Fruit fly (Drosophila melanogaster): ENCODE data around the gene X11Lbeta.
"Not testable (repeated sequence)": the region's sequence is repeated elsewhere in the genome, so short reads cannot be mapped to it uniquely, and the experiment has no call there.

Gene X11Lbeta

DNA sequence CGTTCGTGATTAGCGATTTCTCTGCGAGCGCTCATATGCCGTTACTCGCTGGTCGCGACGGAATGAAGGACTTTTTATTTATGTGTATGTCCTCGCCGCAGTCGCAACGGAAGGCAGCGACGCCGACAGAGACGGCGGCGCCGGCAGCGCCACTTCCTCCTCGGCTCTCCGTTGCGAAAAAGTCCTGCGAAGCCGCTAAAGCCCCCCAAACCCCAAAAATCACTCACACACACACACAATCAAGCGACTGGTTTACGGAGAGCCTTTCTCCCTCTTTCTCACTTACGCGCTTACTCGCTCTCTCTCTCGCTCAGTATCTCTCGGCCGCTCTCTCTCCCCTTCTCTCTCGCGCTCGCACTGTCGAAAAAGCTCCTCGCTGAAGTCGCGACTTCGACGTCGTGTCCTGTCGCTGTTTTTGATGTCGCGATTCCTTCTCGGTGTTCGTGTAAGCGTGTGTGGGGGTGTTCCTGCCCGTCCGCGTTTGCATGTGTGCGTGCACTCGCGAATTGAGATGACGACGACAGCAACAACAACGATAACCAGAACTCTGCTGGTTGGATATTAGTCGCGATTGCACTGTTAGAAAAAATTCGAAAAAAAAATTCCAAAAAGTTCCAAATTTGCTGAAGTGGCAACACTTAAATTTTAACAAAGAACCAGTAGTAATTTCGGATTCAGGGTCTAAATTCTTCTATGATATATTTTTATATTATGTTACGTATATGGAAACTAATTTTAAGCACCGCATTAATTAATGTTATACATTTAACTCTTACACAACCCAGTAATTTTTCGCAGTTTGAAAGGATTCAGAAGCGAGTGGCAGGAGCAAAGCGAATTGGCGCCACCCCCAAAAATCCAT lies 7.2 kb upstream of the X11Lbeta start, which contains the start of gene CG43347:
CG43347 (minus strand) TSS at position 47 of the 862 bp plus-strand sequence.
- no peak for TF ChIP-seq CG32264 (GFP tag; optimal IDR thresholded peaks at IDR 0.05)
- TF ChIP-seq foxo (GFP tag; optimal IDR thresholded peaks at IDR 0.05): peak in 1 of 2 experiments; percentile 40
- no peak for TF ChIP-seq CrebA (GFP tag; optimal IDR thresholded peaks at IDR 0.05; ENCODE audit: borderline replicate concordance)
- TF ChIP-seq Myc (optimal IDR thresholded peaks at IDR 0.05): no peak
- TF ChIP-seq dmrt93B (GFP tag; optimal IDR thresholded peaks at IDR 0.05): peak; percentile 20
- peak; percentile 54 for TF ChIP-seq Sp1 (GFP tag; optimal IDR thresholded peaks at IDR 0.05)
- no peak for TF ChIP-seq N (GFP tag; optimal IDR thresholded peaks at IDR 0.05)
- TF ChIP-seq rgr (GFP tag; optimal IDR thresholded peaks at IDR 0.05): peak; percentile 12
- TF ChIP-seq Dif (GFP tag; optimal IDR thresholded peaks at IDR 0.05; ENCODE audit: partially characterized antibody): peak; percentile 18
- peak; percentile 19 for TF ChIP-seq h (GFP tag; optimal IDR thresholded peaks at IDR 0.05)
- peak; percentile 23 for TF ChIP-seq ey (GFP tag; optimal IDR thresholded peaks at IDR 0.05)
- peak; percentile 31 for TF ChIP-seq fru (GFP tag; optimal IDR thresholded peaks at IDR 0.05)
- peak; percentile 10 for TF ChIP-seq psq (GFP tag; optimal IDR thresholded peaks at IDR 0.05)
- TF ChIP-seq HLH106 (tag; optimal IDR thresholded peaks at IDR 0.05): peak; percentile 45
- TF ChIP-seq tai (GFP tag; optimal IDR thresholded peaks at IDR 0.05): no peak
- TF ChIP-seq GATAd (GFP tag; optimal IDR thresholded peaks at IDR 0.05): no peak

DNA sequence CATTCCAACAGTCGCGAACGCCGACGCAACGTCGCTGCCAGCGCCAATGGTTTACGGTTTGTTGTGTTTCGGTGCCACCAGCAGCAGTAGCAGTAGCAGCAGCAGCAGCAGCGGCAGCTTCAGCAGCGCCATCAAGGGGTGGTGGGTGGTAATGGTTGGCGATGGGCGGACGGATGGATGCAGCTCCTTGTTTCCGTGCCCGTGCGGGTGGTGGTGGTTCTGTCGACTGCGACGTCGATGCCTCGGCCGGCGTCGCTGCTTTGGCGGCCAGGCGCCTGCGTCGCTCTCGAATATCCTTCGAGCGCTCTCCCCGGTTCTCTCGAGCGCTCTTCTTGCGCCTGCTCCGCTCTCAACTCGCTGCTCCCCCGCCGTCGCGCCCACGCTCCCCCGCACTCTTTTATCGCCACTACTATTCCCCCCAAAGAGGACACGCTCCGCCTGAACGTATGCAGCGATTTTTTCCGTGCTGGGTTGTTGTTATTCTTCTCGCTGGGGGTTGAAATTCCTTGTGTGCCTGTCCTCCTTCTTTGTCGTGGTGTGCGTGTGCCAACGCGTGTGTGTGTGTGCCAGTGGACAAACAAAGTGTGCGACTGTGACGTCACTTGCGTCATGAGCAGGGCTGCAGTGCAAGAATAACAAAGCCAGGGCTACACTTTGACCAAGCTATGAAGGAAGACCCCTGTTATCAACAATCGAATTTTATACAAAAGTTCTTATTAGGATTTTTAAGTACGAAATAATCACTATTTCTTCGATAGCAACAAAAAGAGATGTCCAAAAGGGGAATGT lies 6.1 kb upstream of the X11Lbeta start:
- TF ChIP-seq Dif (GFP tag; optimal IDR thresholded peaks at IDR 0.05; ENCODE audit: partially characterized antibody) (no peak), OdsH (GFP tag; optimal IDR thresholded peaks at IDR 0.05) (no peak), Mio (GFP tag; optimal IDR thresholded peaks at IDR 0.05) (no peak), dsf (GFP tag; optimal IDR thresholded peaks at IDR 0.05; ENCODE audit: borderline replicate concordance) (no peak), rgr (GFP tag; optimal IDR thresholded peaks at IDR 0.05) (no peak), Dfd (GFP tag; optimal IDR thresholded peaks at IDR 0.05) (no peak), lola (GFP tag; optimal IDR thresholded peaks at IDR 0.05) (no peak)

DNA sequence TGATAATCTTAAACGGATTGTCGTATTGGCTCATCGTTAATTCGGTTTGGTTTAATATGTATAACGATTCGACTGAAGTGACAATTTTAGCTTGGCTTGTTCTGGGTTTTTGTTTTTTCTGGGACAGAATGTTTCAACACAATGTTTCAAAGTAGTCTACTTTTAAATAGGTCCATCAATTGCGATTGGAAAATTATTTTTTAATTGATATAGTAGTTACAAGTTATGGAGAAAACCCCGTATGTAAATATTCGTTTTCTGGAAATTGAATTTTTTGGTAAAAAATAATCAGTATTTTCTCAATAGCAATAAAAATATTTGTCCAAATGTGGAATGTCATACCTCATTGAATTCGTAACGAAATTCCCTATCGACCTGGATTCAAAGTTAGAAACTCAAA lies 4.4 kb upstream of the X11Lbeta start, which contains the start of gene Rab9Db:
Rab9Db (minus strand) TSS at position 101 of the 400 bp plus-strand sequence.
- not testable (repeated sequence) for TF ChIP-seq sage (GFP tag; optimal IDR thresholded peaks at IDR 0.05); Hr83 (GFP tag; optimal IDR thresholded peaks at IDR 0.05; ENCODE audit: poor library complexity, severe bottlenecking); Jra (GFP tag; optimal IDR thresholded peaks at IDR 0.05)

DNA sequence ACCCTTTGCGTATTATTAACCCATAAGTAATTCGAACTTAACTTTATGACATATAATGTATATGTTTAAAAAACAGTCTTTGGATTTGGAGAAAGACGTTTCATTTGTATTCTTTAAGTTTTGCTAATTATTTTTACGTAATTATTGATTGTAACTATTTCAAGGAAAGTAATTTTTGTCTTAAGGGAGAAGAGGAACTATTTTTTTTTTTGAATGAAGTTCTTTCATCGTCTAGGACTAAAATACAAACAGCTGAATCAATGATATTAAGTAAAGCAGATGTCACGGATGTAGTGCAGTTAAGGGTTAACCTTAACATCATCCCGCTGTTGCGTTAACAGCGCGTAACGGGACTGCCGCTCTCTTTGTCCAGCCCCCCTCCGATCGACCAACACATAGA lies 1.3 kb downstream of the X11Lbeta start:
- TF ChIP-seq pan (optimal IDR thresholded peaks at IDR 0.05): no peak
- peak; percentile 18 for TF ChIP-seq HLH106 (tag; optimal IDR thresholded peaks at IDR 0.05)
- TF ChIP-seq jim (GFP tag; optimal IDR thresholded peaks at IDR 0.05): no peak
- TF ChIP-seq Hr78 (GFP tag; optimal IDR thresholded peaks at IDR 0.05): no peak
- TF ChIP-seq Abd-B (GFP tag; optimal IDR thresholded peaks at IDR 0.05): no peak
- TF ChIP-seq Dif (GFP tag; optimal IDR thresholded peaks at IDR 0.05; ENCODE audit: partially characterized antibody): no peak
- TF ChIP-seq psq (GFP tag; optimal IDR thresholded peaks at IDR 0.05): peak; percentile 36
- peak; percentile 38 for TF ChIP-seq OdsH (GFP tag; optimal IDR thresholded peaks at IDR 0.05)
- TF ChIP-seq Jra (GFP tag; optimal IDR thresholded peaks at IDR 0.05): no peak
- TF ChIP-seq Hnf4 (GFP tag; optimal IDR thresholded peaks at IDR 0.05): no peak
- peak; percentile 35 for TF ChIP-seq Sp1 (GFP tag; optimal IDR thresholded peaks at IDR 0.05)
- TF ChIP-seq sv (GFP tag; optimal IDR thresholded peaks at IDR 0.05): no peak
- no peak for TF ChIP-seq dsf (GFP tag; optimal IDR thresholded peaks at IDR 0.05; ENCODE audit: borderline replicate concordance)
- peak; percentile 12 for TF ChIP-seq dmrt93B (GFP tag; optimal IDR thresholded peaks at IDR 0.05)
- no peak for TF ChIP-seq CG9705 (GFP tag; optimal IDR thresholded peaks at IDR 0.05)
- TF ChIP-seq dl (GFP tag; optimal IDR thresholded peaks at IDR 0.05; ENCODE audit: insufficient read depth in 1 of 2, partially characterized antibody in 2 of 2): no peak
- TF ChIP-seq GATAd (GFP tag; optimal IDR thresholded peaks at IDR 0.05): no peak
- peak; percentile 45 for TF ChIP-seq ey (GFP tag; optimal IDR thresholded peaks at IDR 0.05)
- TF ChIP-seq Vsx2 (GFP tag; optimal IDR thresholded peaks at IDR 0.05; ENCODE audit: partially characterized antibody): no peak
- no peak for TF ChIP-seq Myc (optimal IDR thresholded peaks at IDR 0.05)
- TF ChIP-seq Rel (GFP tag; optimal IDR thresholded peaks at IDR 0.05): no peak
- TF ChIP-seq Rel (tag; optimal IDR thresholded peaks at IDR 0.05): no peak
- TF ChIP-seq lola (GFP tag; optimal IDR thresholded peaks at IDR 0.05): no peak
- TF ChIP-seq N (GFP tag; optimal IDR thresholded peaks at IDR 0.05): no peak
- TF ChIP-seq rgr (GFP tag; optimal IDR thresholded peaks at IDR 0.05): peak; percentile 27
- peak; percentile 24 for TF ChIP-seq br (GFP tag; optimal IDR thresholded peaks at IDR 0.05)
- peak; percentile 61 for TF ChIP-seq fru (GFP tag; optimal IDR thresholded peaks at IDR 0.05)
- no peak for TF ChIP-seq Hr83 (GFP tag; optimal IDR thresholded peaks at IDR 0.05; ENCODE audit: poor library complexity, severe bottlenecking)
- peak in 1 of 2 experiments; percentile 62 for TF ChIP-seq foxo (GFP tag; optimal IDR thresholded peaks at IDR 0.05)
- TF ChIP-seq h (GFP tag; optimal IDR thresholded peaks at IDR 0.05): peak; percentile 58

Measured in whole organism, wandering third instar larva.